Worm (Caenorhabditis elegans): Measurements from ENCODE around the gene C14A11.6.
A peak's percentile ranks its signal among the peaks of the same experiment; 100 is the strongest.

C14A11.6 gene

DNA sequence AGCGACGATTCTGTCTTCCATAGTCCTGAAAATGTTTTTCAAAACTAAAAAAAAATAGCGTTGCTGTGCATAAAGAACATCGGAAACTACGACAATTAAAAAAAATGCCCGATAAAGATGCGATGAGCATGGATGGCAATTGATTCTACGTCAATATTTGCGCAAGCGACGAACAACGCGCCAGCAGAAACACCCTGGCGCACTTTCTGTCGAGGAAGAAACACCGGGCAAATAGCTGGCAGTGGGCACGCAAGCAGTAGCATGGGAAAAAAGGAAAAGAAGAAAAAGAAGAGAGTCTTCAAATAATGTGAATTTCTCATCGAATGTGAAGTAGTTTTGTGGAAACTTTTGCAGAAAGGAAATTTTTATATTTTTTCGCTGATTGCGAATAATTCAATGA is 4.3 kb downstream of the C14A11.6 start, which contains the start of gene C14A11.9 (continued):
- TF ChIP-seq ama-1 (optimal IDR thresholded peaks at IDR 0.05) (no peak), ama-1 (GFP tag; optimal IDR thresholded peaks at IDR 0.05) (no peak), akir-1 (GFP tag; optimal IDR thresholded peaks at IDR 0.05) (no peak), Y56A3A.18 (GFP tag; IDR thresholded peaks at IDR 0.05) (no peak; the same call in 1 of the 2 replicates), pha-4 (tag; optimal IDR thresholded peaks at IDR 0.05) (no peak), cebp-2 (GFP tag; IDR thresholded peaks at IDR 0.05) (0 out of 2 replicates have a peak, but pooled peaks have one; percentile 35), him-1 (tag; optimal IDR thresholded peaks at IDR 0.05) (no peak), let-526 (GFP tag; IDR thresholded peaks at IDR 0.05) (no peak), ceh-40 (GFP tag; IDR thresholded peaks at IDR 0.05) (no peak), die-1 (tag; optimal IDR thresholded peaks at IDR 0.05) (peak; percentile 9), egl-18 (GFP tag; IDR thresholded peaks at IDR 0.05) (no peak), chd-7 (tag; optimal IDR thresholded peaks at IDR 0.05) (no peak), bed-1 (GFP tag; IDR thresholded peaks at IDR 0.05) (no peak), lin-40 (tag; optimal IDR thresholded peaks at IDR 0.05) (peak; percentile 97), nfyb-1 (GFP tag; IDR thresholded peaks at IDR 0.05) (no peak), attf-5 (GFP tag; optimal IDR thresholded peaks at IDR 0.05) (peak; percentile 87), sea-2 (GFP tag; IDR thresholded peaks at IDR 0.05) (no peak), Y67H2A.10 (GFP tag; conservative IDR thresholded peaks at IDR 0.05) (0 out of 2 replicates have a peak, but pooled peaks have one; percentile 14), ceh-58 (GFP tag; IDR thresholded peaks at IDR 0.05) (no peak), mel-28 (tag; optimal IDR thresholded peaks at IDR 0.05; ENCODE audit: borderline replicate concordance) (peak; percentile 24), ets-4 (GFP tag; optimal IDR thresholded peaks at IDR 0.05) (peak; percentile 63), egl-44 (GFP tag; IDR thresholded peaks at IDR 0.05) (peak; percentile 71; the same call in 1 of the 2 replicates), ceh-100 (GFP tag; IDR thresholded peaks at IDR 0.05) (0 out of 2 replicates have a peak, but pooled peaks have one; percentile 33), Y53G8AR.9 (GFP tag; conservative IDR thresholded peaks at IDR 0.05) (0 out of 2 replicates have a peak, but pooled peaks have one; percentile 53), sptf-2 (GFP tag; optimal IDR thresholded peaks at IDR 0.05) (peak; percentile 14), mes-4 (tag; optimal IDR thresholded peaks at IDR 0.05) (no peak), hrde-1 (tag; optimal IDR thresholded peaks at IDR 0.05; ENCODE audit: borderline replicate concordance) (no peak), lir-1 (GFP tag; conservative IDR thresholded peaks at IDR 0.05) (peak; percentile 41; the same call in 1 of the 2 replicates), zfh-2 (GFP tag; conservative IDR thresholded peaks at IDR 0.05) (no peak; the same call in none of the 2 replicates), madf-8 (GFP tag; conservative IDR thresholded peaks at IDR 0.05) (no peak), ztf-22 (GFP tag; optimal IDR thresholded peaks at IDR 0.05) (peak; percentile 53), F23B12.7 (tag; optimal IDR thresholded peaks at IDR 0.05; ENCODE audit: insufficient read depth) (peak; percentile 22), dpl-1 (GFP tag; optimal IDR thresholded peaks at IDR 0.05) (peak; percentile 3), tlf-1 (GFP tag; optimal IDR thresholded peaks at IDR 0.05) (peak; percentile 55), madf-6 (GFP tag; IDR thresholded peaks at IDR 0.05) (no peak), madf-10 (tag; optimal IDR thresholded peaks at IDR 0.05) (peak; percentile 63), F55B11.4 (tag; optimal IDR thresholded peaks at IDR 0.05; ENCODE audit: borderline replicate concordance, insufficient read depth) (no peak), Y95B8A.8 (GFP tag; IDR thresholded peaks at IDR 0.05) (no peak), T26A5.8 (tag; optimal IDR thresholded peaks at IDR 0.05) (no peak), sdz-38 (tag; optimal IDR thresholded peaks at IDR 0.05) (no peak), attf-3 (GFP tag; conservative IDR thresholded peaks at IDR 0.05) (no peak), F39B2.1 (GFP tag; IDR thresholded peaks at IDR 0.05) (no peak), ztf-26 (tag; optimal IDR thresholded peaks at IDR 0.05) (peak; percentile 85), attf-6 (GFP tag; IDR thresholded peaks at IDR 0.05) (no peak), gei-17 (GFP tag; optimal IDR thresholded peaks at IDR 0.05) (peak; percentile 87), ZK185.1 (tag; optimal IDR thresholded peaks at IDR 0.05; ENCODE audit: poor library complexity, severe bottlenecking) (peak; percentile 86), ztf-3 (GFP tag; optimal IDR thresholded peaks at IDR 0.05) (no peak)
